Fruit fly (Drosophila melanogaster) whole organism, embryonic: ENCODE data around the gene Twdlalpha.

Experiments
- Abd-B ChIP-seq: fragments of 200-800 bp; sonication (Bioruptor generic); optimal IDR thresholded peaks from 2 replicates; lab custom pipeline; 2018; ENCODE audit warnings: missing biosample characterization, mild to moderate bottlenecking, missing genetic modification characterization, moderate library complexity
- B-H1 ChIP-seq: fragments of 200-800 bp; sonication (Bioruptor generic); IDR thresholded peaks from 3 replicates; pipeline ENCODE4 v1.3.6; 2022; ENCODE audit warnings: missing biosample characterization, missing genetic modification characterization
- BEAF-32 ChIP-seq: fragments of 200-800 bp; sonication (Bioruptor generic); optimal IDR thresholded peaks from 3 replicates; lab custom pipeline; 2017; ENCODE audit warnings: missing biosample characterization, missing genetic modification characterization, mild to moderate bottlenecking, moderate library complexity, missing genetic modification reagents
- CG12659 ChIP-seq: fragments of 200-800 bp; sonication (Bioruptor generic); optimal IDR thresholded peaks from 3 replicates; lab custom pipeline; 2017; ENCODE audit warnings: mild to moderate bottlenecking, missing biosample characterization, missing genetic modification reagents, missing genetic modification characterization
- CG14050 ChIP-seq: fragments of 200-800 bp; sonication (Bioruptor generic); IDR thresholded peaks from 3 replicates; pipeline ENCODE4 v1.3.6; 2022; ENCODE audit warnings: missing biosample characterization, missing genetic modification characterization
- CG15073 ChIP-seq: fragments of 200-800 bp; sonication (Bioruptor generic); optimal IDR thresholded peaks from 2 replicates; lab custom pipeline; 2016; ENCODE audit warnings: missing biosample characterization, missing genetic modification characterization
- CG17612 ChIP-seq: fragments of 200-800 bp; sonication (Bioruptor generic); IDR thresholded peaks from 2 replicates; pipeline ENCODE4 v1.3.6; 2022; ENCODE audit warnings: missing biosample characterization, missing genetic modification characterization
- CG2889 ChIP-seq: fragments of 200-800 bp; sonication (Bioruptor generic); IDR thresholded peaks from 3 replicates; pipeline ENCODE4 v1.3.6; 2022; ENCODE audit warnings: missing biosample characterization, missing genetic modification characterization
- CG3065 ChIP-seq: fragments of 200-800 bp; sonication (Bioruptor generic); optimal IDR thresholded peaks from 2 replicates; lab custom pipeline; 2016; ENCODE audit warnings: missing biosample characterization, missing genetic modification characterization
- CG31441 ChIP-seq: fragments of 200-800 bp; sonication (Bioruptor generic); IDR thresholded peaks from 2 replicates; pipeline ENCODE4 v1.3.6; 2022; ENCODE audit warnings: missing biosample characterization, missing genetic modification characterization
- CG4282 ChIP-seq: fragments of 200-800 bp; sonication (Bioruptor generic); optimal IDR thresholded peaks from 2 replicates; lab custom pipeline; 2016; ENCODE audit warnings: missing biosample characterization, missing genetic modification characterization
- CG4360 ChIP-seq: fragments of 200-800 bp; sonication (Bioruptor generic); IDR thresholded peaks from 2 replicates; pipeline ENCODE4 v1.3.6; 2022; ENCODE audit warnings: missing biosample characterization, missing genetic modification characterization
- CG6654 ChIP-seq: fragments of 200-800 bp; sonication (Bioruptor generic); optimal IDR thresholded peaks from 2 replicates; lab custom pipeline; 2017; ENCODE audit warnings: missing biosample characterization, mild to moderate bottlenecking, missing genetic modification characterization
- CG6813 ChIP-seq: fragments of 200-800 bp; sonication (Bioruptor generic); optimal IDR thresholded peaks from 2 replicates; lab custom pipeline; 2017; ENCODE audit warnings: missing biosample characterization, missing genetic modification characterization, mild to moderate bottlenecking, moderate library complexity, missing genetic modification reagents
- CG7987 ChIP-seq: fragments of 200-800 bp; sonication (Bioruptor generic); optimal IDR thresholded peaks from 2 replicates; lab custom pipeline; 2018; ENCODE audit warnings: missing biosample characterization, mild to moderate bottlenecking, missing genetic modification characterization, moderate library complexity
- CG9609 ChIP-seq: fragments of 200-800 bp; sonication (Bioruptor generic); optimal IDR thresholded peaks from 3 replicates; lab custom pipeline; 2016; ENCODE audit warnings: missing biosample characterization, missing genetic modification characterization
- D ChIP-seq, 2 experiments: fragments of 200-800 bp in 1 of 2; fragments of >200 bp in 1 of 2; sonication (Bioruptor generic) in 1 of 2; optimal IDR thresholded peaks; 2 replicates in 1 of 2; 3 replicates in 1 of 2; lab custom pipeline; 2017; ENCODE audit warnings: mild to moderate bottlenecking in 1 of 2, missing biosample characterization in 1 of 2, missing genetic modification characterization in 1 of 2, missing genetic modification reagents in 1 of 2
- Eip74EF ChIP-seq, 2 experiments: fragments of 200-800 bp in 1 of 2; fragments of >200 bp in 1 of 2; sonication (Bioruptor generic) in 1 of 2; optimal IDR thresholded peaks; 2 replicates each; lab custom pipeline; 2017 to 2019; ENCODE audit warnings: missing biosample characterization in 2 of 2, missing genetic modification characterization in 2 of 2, mild to moderate bottlenecking in 1 of 2, moderate library complexity in 1 of 2
- Ets97D ChIP-seq: fragments of 200-800 bp; sonication (Bioruptor generic); optimal IDR thresholded peaks from 3 replicates; lab custom pipeline; 2016; ENCODE audit warnings: missing biosample characterization, missing genetic modification characterization
- HHEX ChIP-seq: fragments of 200-800 bp; sonication (Bioruptor generic); optimal IDR thresholded peaks from 3 replicates; lab custom pipeline; 2017; ENCODE audit warnings: missing biosample characterization, mild to moderate bottlenecking, missing genetic modification characterization, missing genetic modification reagents
- MBD-R2 ChIP-seq: fragments of 200-800 bp; sonication (Bioruptor generic); IDR thresholded peaks from 2 replicates; pipeline ENCODE4 v1.3.6; 2022; ENCODE audit warnings: missing biosample characterization, missing genetic modification characterization
- Neu2 ChIP-seq: fragments of 200-800 bp; sonication (Bioruptor generic); optimal IDR thresholded peaks from 3 replicates; lab custom pipeline; 2016; ENCODE audit warnings: missing biosample characterization, missing genetic modification characterization, borderline replicate concordance
- NfI ChIP-seq: fragments of 200-800 bp; sonication (Bioruptor generic); optimal IDR thresholded peaks from 3 replicates; lab custom pipeline; 2018; ENCODE audit warnings: missing biosample characterization, mild to moderate bottlenecking, missing genetic modification characterization, moderate library complexity
- Opbp ChIP-seq: fragments of 200-800 bp; sonication (Bioruptor generic); IDR thresholded peaks from 3 replicates; pipeline ENCODE4 v1.3.6; 2022; ENCODE audit warnings: missing biosample characterization, missing genetic modification characterization; ENCODE audit not compliant: partially characterized antibody
- Poxn ChIP-seq: fragments of 200-800 bp; sonication (Bioruptor generic); IDR thresholded peaks from 2 replicates; pipeline ENCODE4 v1.3.6; 2022; ENCODE audit warnings: missing biosample characterization, missing genetic modification characterization
- Stat92E ChIP-seq, 3 experiments: fragments of >200 bp in 2 of 3; fragments of 200-800 bp in 1 of 3; sonication (Bioruptor generic) in 1 of 3; optimal IDR thresholded peaks; 2 replicates each; lab custom pipeline; 2017 to 2019; ENCODE audit warnings: missing biosample characterization in 3 of 3, missing genetic modification characterization in 3 of 3, mild to moderate bottlenecking in 1 of 3, moderate library complexity in 1 of 3
- Taf1 ChIP-seq: fragments of 200-800 bp; sonication (Bioruptor generic); IDR thresholded peaks from 2 replicates; pipeline ENCODE4 v1.3.6; 2022; ENCODE audit warnings: missing biosample characterization, missing genetic modification characterization
- chif ChIP-seq, 2 experiments: fragments of 200-800 bp; sonication (Bioruptor generic); optimal IDR thresholded peaks; 3 replicates each; lab custom pipeline; 2016; ENCODE audit warnings: missing biosample characterization in 2 of 2, missing genetic modification characterization in 2 of 2
- chinmo ChIP-seq: fragments of 200-800 bp; sonication (Bioruptor generic); IDR thresholded peaks from 4 replicates; pipeline ENCODE4 v1.3.6; 2022; ENCODE audit warnings: missing biosample characterization, missing genetic modification characterization; ENCODE audit not compliant: partially characterized antibody
- croc ChIP-seq: fragments of 200-800 bp; sonication (Bioruptor generic); conservative IDR thresholded peaks from 3 replicates; pipeline ENCODE4 v1.3.6; 2022; ENCODE audit warnings: missing biosample characterization, missing genetic modification characterization
- dati ChIP-seq: fragments of 200-800 bp; sonication (Bioruptor generic); IDR thresholded peaks from 2 replicates; pipeline ENCODE4 v1.3.6; 2022; ENCODE audit warnings: missing biosample characterization, missing genetic modification characterization
- gcm2 ChIP-seq: fragments of 200-800 bp; sonication (Bioruptor generic); optimal IDR thresholded peaks from 2 replicates; lab custom pipeline; 2016; ENCODE audit warnings: missing biosample characterization, missing genetic modification characterization
- gem ChIP-seq: fragments of 200-800 bp; sonication (Bioruptor generic); optimal IDR thresholded peaks from 2 replicates; lab custom pipeline; 2019; ENCODE audit warnings: missing biosample characterization, mild to moderate bottlenecking, missing genetic modification characterization, moderate library complexity
- gsb ChIP-seq: fragments of 200-800 bp; sonication (Bioruptor generic); IDR thresholded peaks from 2 replicates; pipeline ENCODE4 v1.3.6; 2022; ENCODE audit warnings: missing biosample characterization, missing genetic modification characterization
- lab ChIP-seq: fragments of 200-800 bp; sonication (Bioruptor generic); optimal IDR thresholded peaks from 3 replicates; lab custom pipeline; 2017; ENCODE audit warnings: missing biosample characterization, missing genetic modification characterization, mild to moderate bottlenecking, moderate library complexity, missing genetic modification reagents
- lola ChIP-seq, 3 experiments: fragments of >200 bp in 2 of 3; fragments of 200-800 bp in 1 of 3; sonication (Bioruptor generic) in 1 of 3; optimal IDR thresholded peaks; 2 replicates each; lab custom pipeline; 2017 to 2019; ENCODE audit warnings: missing biosample characterization in 3 of 3, missing genetic modification characterization in 3 of 3, mild to moderate bottlenecking in 1 of 3, moderate library complexity in 1 of 3
- maf-S ChIP-seq: fragments of 200-800 bp; sonication (Bioruptor generic); optimal IDR thresholded peaks from 2 replicates; lab custom pipeline; 2016; ENCODE audit warnings: missing biosample characterization, missing genetic modification characterization
- org-1 ChIP-seq: fragments of 200-800 bp; sonication (Bioruptor generic); optimal IDR thresholded peaks from 2 replicates; lab custom pipeline; 2017; ENCODE audit warnings: missing biosample characterization, missing genetic modification characterization
- pnt ChIP-seq: fragments of 200-800 bp; sonication (Bioruptor generic); optimal IDR thresholded peaks from 3 replicates; lab custom pipeline; 2016; ENCODE audit warnings: missing biosample characterization, missing genetic modification characterization
- pros ChIP-seq: fragments of 200-800 bp; sonication (Bioruptor generic); optimal IDR thresholded peaks from 3 replicates; lab custom pipeline; 2019; ENCODE audit warnings: missing biosample characterization, mild to moderate bottlenecking, missing genetic modification characterization, moderate library complexity
- sens ChIP-seq: fragments of 200-800 bp; sonication (Bioruptor generic); peaks from one replicate; lab custom pipeline; 2016; ENCODE audit warnings: missing biosample characterization, missing genetic modification characterization
- sr ChIP-seq: fragments of 200-800 bp; sonication (Bioruptor generic); IDR thresholded peaks from 3 replicates; pipeline ENCODE4 v1.3.6; 2022; ENCODE audit warnings: missing biosample characterization, missing genetic modification characterization
- tin ChIP-seq: fragments of 200-800 bp; sonication (Bioruptor generic); optimal IDR thresholded peaks from 3 replicates; lab custom pipeline; 2016; ENCODE audit warnings: missing biosample characterization, missing genetic modification characterization
- tll ChIP-seq, 2 experiments: fragments of 200-800 bp in 1 of 2; fragments of >200 bp in 1 of 2; sonication (Bioruptor generic) in 1 of 2; optimal IDR thresholded peaks; 2 replicates each; lab custom pipeline; 2017 to 2019; ENCODE audit warnings: missing biosample characterization in 2 of 2, missing genetic modification characterization in 2 of 2, mild to moderate bottlenecking in 1 of 2, moderate library complexity in 1 of 2
- vvl ChIP-seq: fragments of 200-800 bp; sonication (Bioruptor generic); IDR thresholded peaks from 2 replicates; pipeline ENCODE4 v1.3.6; 2022; ENCODE audit warnings: missing biosample characterization, missing genetic modification characterization
- zen2 ChIP-seq: fragments of 200-800 bp; sonication (Bioruptor generic); IDR thresholded peaks from 3 replicates; pipeline ENCODE4 v1.3.6; 2022; ENCODE audit warnings: missing biosample characterization, missing genetic modification characterization; ENCODE audit not compliant: partially characterized antibody

The Twdlalpha gene

DNA sequence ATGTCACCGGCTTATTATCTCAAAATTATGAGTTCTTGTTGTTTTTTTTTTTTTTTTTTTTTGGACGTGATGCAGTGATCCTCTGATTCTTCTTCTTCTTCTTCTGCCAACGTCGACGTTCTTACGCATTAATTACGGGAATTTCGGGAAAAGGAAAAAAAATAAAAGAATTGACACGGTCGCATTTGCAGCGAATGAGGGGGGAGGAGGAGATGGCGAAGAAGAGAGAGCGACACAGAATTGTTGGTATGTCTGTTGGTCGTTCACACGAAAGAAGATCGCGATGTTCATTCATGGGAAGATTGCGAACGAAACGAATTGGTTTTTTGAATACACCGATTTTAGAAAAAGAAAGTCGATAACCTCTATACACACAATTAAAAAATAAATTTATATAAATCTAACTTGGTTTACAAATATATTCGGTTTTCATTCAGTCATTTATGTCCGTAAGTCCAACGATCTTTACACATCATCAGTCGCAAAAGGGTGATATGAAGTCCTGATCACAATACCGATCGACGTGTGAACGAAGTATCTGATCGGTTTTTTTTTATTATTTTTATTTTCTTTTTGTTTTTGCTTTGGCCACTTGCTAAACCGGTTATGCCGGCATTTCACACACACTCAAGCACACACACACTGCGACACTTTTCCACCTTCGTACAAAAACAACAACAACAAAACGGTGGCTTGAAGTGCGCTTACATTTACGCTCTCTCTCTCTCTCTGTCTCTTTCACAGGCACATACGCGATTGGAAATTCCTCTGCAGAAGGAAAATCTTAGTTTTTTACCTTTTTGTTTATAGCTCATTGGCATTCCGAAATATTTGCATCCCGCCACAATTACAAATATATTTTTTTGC is 8.3 kb downstream of the Twdlalpha start:
- TF ChIP-seq dati = no peak
- no peak for TF ChIP-seq CG9609 (GFP tag; lab: Kevin White, UChicago)
- peak; percentile 69 for TF ChIP-seq NfI (GFP tag; lab: Kevin White, UChicago)
- TF ChIP-seq Poxn (GFP tag; lab: Robert Waterston, UW) = no peak
- peak; percentile 59 for TF ChIP-seq tin (GFP tag; lab: Kevin White, UChicago)
- peak; percentile 91 for TF ChIP-seq CG4360 (GFP tag; lab: Robert Waterston, UW)
- no peak for TF ChIP-seq gsb (GFP tag; lab: Robert Waterston, UW)
- no peak for TF ChIP-seq Taf1 (GFP tag; lab: Robert Waterston, UW)
- peak in 1 of 3 experiments; percentile 85 for TF ChIP-seq lola (GFP tag; optimal IDR thresholded peaks at IDR 0.05; lab: Kevin White, UChicago)
- TF ChIP-seq org-1 (GFP tag; lab: Kevin White, UChicago) = peak; percentile 59
- peak in 1 of 2 experiments; percentile 72 for TF ChIP-seq Eip74EF (GFP tag; optimal IDR thresholded peaks at IDR 0.05; lab: Kevin White, UChicago)
- 0 out of 4 replicates have a peak, but pooled peaks have one; percentile 14 for TF ChIP-seq chinmo (GFP tag; lab: Robert Waterston, UW)
- TF ChIP-seq lab = peak; percentile 73
- no peak for TF ChIP-seq Stat92E (GFP tag; optimal IDR thresholded peaks at IDR 0.05; lab: Kevin White, UChicago)
- TF ChIP-seq CG12659 (GFP tag; lab: Kevin White, UChicago) = peak; percentile 81
- peak; percentile 9 for TF ChIP-seq CG3065
- TF ChIP-seq CG17612 (GFP tag; lab: Robert Waterston, UW) = no peak
- TF ChIP-seq CG2889 (GFP tag; lab: Robert Waterston, UW) = no peak
- TF ChIP-seq CG6654 = peak; percentile 54
- no peak for TF ChIP-seq CG15073 (GFP tag; lab: Kevin White, UChicago)
- TF ChIP-seq Abd-B (GFP tag; lab: Kevin White, UChicago) = peak; percentile 50
- TF ChIP-seq CG14050 (GFP tag; lab: Robert Waterston, UW) = peak; percentile 42; the same call in 1 of the 3 replicates
- peak; percentile 55 for TF ChIP-seq pros (GFP tag; lab: Kevin White, UChicago)
- TF ChIP-seq B-H1 (GFP tag; lab: Robert Waterston, UW) = peak; percentile 11; the same call in 1 of the 3 replicates
- peak; percentile 89 for TF ChIP-seq gem (tag; lab: Kevin White, UChicago)
- peak; percentile 2 for TF ChIP-seq CG7987
- TF ChIP-seq chif (GFP tag; optimal IDR thresholded peaks at IDR 0.05; lab: Kevin White, UChicago) = peak in 1 of 2 experiments; percentile 16
- TF ChIP-seq maf-S (GFP tag; lab: Kevin White, UChicago) = no peak
- TF ChIP-seq vvl (GFP tag; lab: Robert Waterston, UW) = peak; percentile 65
- TF ChIP-seq Ets97D (GFP tag; lab: Kevin White, UChicago) = no peak
- TF ChIP-seq MBD-R2 (GFP tag; lab: Robert Waterston, UW) = peak; percentile 12; the same call in 1 of the 2 replicates
- no peak for TF ChIP-seq pnt (GFP tag; lab: Kevin White, UChicago)
- TF ChIP-seq CG31441 (GFP tag; lab: Robert Waterston, UW) = peak; percentile 87
- TF ChIP-seq gcm2 (GFP tag; lab: Kevin White, UChicago) = no peak
- peak; percentile 75 for TF ChIP-seq HHEX
- TF ChIP-seq tll (GFP tag; optimal IDR thresholded peaks at IDR 0.05; lab: Kevin White, UChicago) = no peak
- no peak; the same call in 2 of the 3 replicates for TF ChIP-seq croc (GFP tag; lab: Robert Waterston, UW)
- TF ChIP-seq BEAF-32 (GFP tag; lab: Kevin White, UChicago) = no peak
- no peak for TF ChIP-seq sr (GFP tag; lab: Robert Waterston, UW)
- TF ChIP-seq zen2 (GFP tag; lab: Robert Waterston, UW) = no peak
- no peak for TF ChIP-seq CG4282 (GFP tag; lab: Kevin White, UChicago)
- TF ChIP-seq Opbp = no peak
- peak; percentile 63 for TF ChIP-seq CG6813 (GFP tag; lab: Kevin White, UChicago)
- TF ChIP-seq sens (GFP tag; lab: Kevin White, UChicago) = peak; percentile 88
- no peak for TF ChIP-seq D (optimal IDR thresholded peaks at IDR 0.05; lab: Kevin White, UChicago)
- peak; percentile 73 for TF ChIP-seq D (GFP tag; optimal IDR thresholded peaks at IDR 0.05; lab: Kevin White, UChicago)
- TF ChIP-seq Neu2 (GFP tag; lab: Kevin White, UChicago) = no peak
